Comparison of ENCODE assay signal across 1 fruit fly cellular context in genomic region chr2L:13179095-13179494, dm6.
A peak's percentile ranks its signal among the peaks of the same experiment; 100 is the strongest.
TF ChIP-seq lines count a peak whose summit lies in the region.

Alg7 (plus strand) TSS chr2L:13179247.

TF ChIP-seq in whole organism, embryonic, 481 proteins besides CTCF, POLR2A, EP300 and RAD21 (continued from another document):
- peak; percentile 43 for TF ChIP-seq gfzf (GFP tag; optimal IDR thresholded peaks at IDR 0.05; lab: Kevin White, UChicago)
- peak; percentile 50 for TF ChIP-seq CG13287 (GFP tag; IDR thresholded peaks at IDR 0.05; lab: Robert Waterston, UW; ENCODE audit: partially characterized antibody)
- no peak for TF ChIP-seq btn (GFP tag; optimal IDR thresholded peaks at IDR 0.05; lab: Kevin White, UChicago)
- no peak for TF ChIP-seq CG11093 (GFP tag; IDR thresholded peaks at IDR 0.05; lab: Robert Waterston, UW)
- no peak for TF ChIP-seq kah (GFP tag; optimal IDR thresholded peaks at IDR 0.05; lab: Kevin White, UChicago)
- TF ChIP-seq tio (GFP tag; optimal IDR thresholded peaks at IDR 0.05; lab: Kevin White, UChicago), result no peak
